Worm (Caenorhabditis elegans) whole organism, L1 larva: ENCODE data around the gene M04B2.4.

Experiments used
- ama-1 ChIP-seq: fragments of 150-350 bp; optimal IDR thresholded peaks from 2 replicates; lab custom pipeline; 2014
- nhr-84 ChIP-seq: sonication (generic microtip); optimal IDR thresholded peaks from 2 replicates; lab custom pipeline; 2017; ENCODE audit warnings: missing biosample characterization, missing genetic modification characterization
- sup-37 ChIP-seq: fragments of 200-800 bp; sonication (Bioruptor generic); optimal IDR thresholded peaks from 2 replicates; lab custom pipeline; 2018; ENCODE audit warnings: mild to moderate bottlenecking, missing genetic modification characterization, missing compliant biosample characterization

ce11 chrIV:11469698-11470591, 50.9 kb downstream of the M04B2.4 start, which contains the start of the genes C10C6.13 and wht-2:
- TF ChIP-seq sup-37 (GFP tag; lab: Kevin White, UChicago) (no peak), ama-1 (lab: Kevin White, UChicago) (no peak), nhr-84 (no peak)
